Worm (Caenorhabditis elegans): Measurements from ENCODE around the gene spig-4.
A peak's percentile ranks its signal among the peaks of the same experiment; 100 is the strongest.

The spig-4 gene

DNA sequence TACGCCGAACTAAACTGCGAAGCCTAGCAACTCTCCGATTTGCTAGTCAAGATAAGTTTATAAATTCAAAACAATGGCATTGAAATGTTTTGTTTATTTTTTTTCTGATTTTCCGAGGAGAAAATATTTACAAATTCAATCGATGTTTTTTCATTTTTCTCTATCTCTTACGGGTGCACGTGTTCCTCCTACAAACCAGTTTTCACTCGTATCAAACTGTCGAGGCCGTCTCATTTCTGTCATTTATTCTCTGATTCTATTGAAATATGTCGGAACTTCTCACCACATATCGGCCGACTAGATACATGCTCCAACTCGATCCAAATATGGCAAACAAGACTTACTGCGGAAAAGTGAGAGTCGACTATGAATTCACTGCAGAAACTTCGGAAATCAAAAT is 24.8 kb upstream of the spig-4 start, which contains the start of gene F47B8.8:
F47B8.8 (plus strand) TSS at position 257 of the 400 bp plus-strand sequence.
- no peak for TF ChIP-seq ceh-58 (GFP tag; IDR thresholded peaks at IDR 0.05)

DNA sequence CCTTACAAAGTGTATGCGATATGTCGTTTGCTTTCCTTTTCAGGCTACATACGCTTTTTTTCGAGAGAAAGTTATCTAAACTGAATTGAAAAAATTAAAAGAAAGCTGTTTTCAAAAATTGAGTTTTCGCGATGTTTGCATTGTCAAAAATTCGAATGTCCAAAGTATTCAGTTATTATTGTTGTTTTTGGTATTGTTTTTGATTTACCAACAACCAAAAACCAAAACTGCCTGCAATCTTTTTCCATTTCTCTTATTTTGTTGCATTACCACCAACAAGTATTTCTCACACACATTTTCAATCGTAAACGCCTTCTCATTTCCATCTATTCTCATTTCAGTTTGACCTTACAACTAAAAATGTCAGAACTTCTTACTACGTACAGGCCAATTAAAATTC is 22.1 kb upstream of the spig-4 start, which contains the start of gene pepm-1:
pepm-1 (plus strand) TSS at position 301 of the 400 bp plus-strand sequence.
- TF ChIP-seq ztf-18 (tag; optimal IDR thresholded peaks at IDR 0.05) (no peak), ceh-27 (GFP tag; optimal IDR thresholded peaks at IDR 0.05) (no peak), unc-130 (GFP tag; optimal IDR thresholded peaks at IDR 0.05) (no peak), K11D2.4 (GFP tag; IDR thresholded peaks at IDR 0.05) (no peak), F55B11.4 (tag; optimal IDR thresholded peaks at IDR 0.05; ENCODE audit: borderline replicate concordance, insufficient read depth) (no peak), F49E8.2 (tag; optimal IDR thresholded peaks at IDR 0.05; ENCODE audit: insufficient read depth) (no peak), let-526 (GFP tag; IDR thresholded peaks at IDR 0.05) (no peak), tlf-1 (GFP tag; optimal IDR thresholded peaks at IDR 0.05) (no peak), ama-1 (optimal IDR thresholded peaks at IDR 0.05) (no peak), ama-1 (GFP tag; optimal IDR thresholded peaks at IDR 0.05) (no peak), Y95B8A.8 (GFP tag; IDR thresholded peaks at IDR 0.05) (no peak), C06A6.2 (GFP tag; conservative IDR thresholded peaks at IDR 0.05) (no peak), ztf-6 (GFP tag; IDR thresholded peaks at IDR 0.05) (no peak), hsf-1 (GFP tag; IDR thresholded peaks at IDR 0.05) (no peak), ceh-40 (GFP tag; IDR thresholded peaks at IDR 0.05) (no peak), K12H6.12 (tag; optimal IDR thresholded peaks at IDR 0.05) (no peak), nhr-179 (tag; optimal IDR thresholded peaks at IDR 0.05) (no peak)

DNA sequence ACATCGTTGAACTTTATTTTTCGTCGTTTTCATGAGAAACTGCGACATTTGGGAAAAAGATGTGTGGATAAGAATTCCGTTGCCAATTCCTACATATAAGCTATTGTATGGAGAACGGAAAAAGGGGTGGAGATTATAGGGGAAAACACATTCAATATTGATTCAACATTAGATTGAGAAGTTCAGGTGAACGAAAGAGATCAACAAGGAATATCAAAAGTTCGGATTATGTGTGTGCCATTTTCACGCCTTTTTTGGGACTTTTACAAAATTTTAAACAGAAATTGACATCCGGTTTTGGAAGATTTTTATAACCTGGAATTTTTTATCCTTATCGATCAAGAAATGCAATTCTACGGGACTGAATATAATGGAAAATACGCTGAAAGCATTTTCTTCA is 21.1 kb upstream of the spig-4 start, which contains the start of gene F47B8.5:
F47B8.5 (minus strand) TSS at position 101 of the 400 bp plus-strand sequence.
- no peak for TF ChIP-seq hmg-1.2 (GFP tag; IDR thresholded peaks at IDR 0.05)
- no peak for TF ChIP-seq T26A5.8 (tag; optimal IDR thresholded peaks at IDR 0.05)
- no peak for TF ChIP-seq mel-28 (tag; optimal IDR thresholded peaks at IDR 0.05; ENCODE audit: borderline replicate concordance)
- TF ChIP-seq lsy-27 (tag; optimal IDR thresholded peaks at IDR 0.05; ENCODE audit: borderline replicate concordance, insufficient read depth): no peak
- TF ChIP-seq aptf-2 (GFP tag; conservative IDR thresholded peaks at IDR 0.05): no peak
- TF ChIP-seq K11D2.4 (GFP tag; IDR thresholded peaks at IDR 0.05): no peak
- TF ChIP-seq Y95B8A.8 (GFP tag; IDR thresholded peaks at IDR 0.05): no peak
- no peak for TF ChIP-seq lin-35 (GFP tag; optimal IDR thresholded peaks at IDR 0.05)
- no peak for TF ChIP-seq nfyb-1 (GFP tag; IDR thresholded peaks at IDR 0.05)
- TF ChIP-seq mcd-1 (GFP tag; IDR thresholded peaks at IDR 0.05): no peak
- no peak for TF ChIP-seq Y79H2A.3 (GFP tag; conservative IDR thresholded peaks at IDR 0.05)
- no peak for TF ChIP-seq Y67H2A.10 (GFP tag; conservative IDR thresholded peaks at IDR 0.05)
- TF ChIP-seq cebp-1 (GFP tag; IDR thresholded peaks at IDR 0.05): no peak
- no peak for TF ChIP-seq cebp-1 (tag; optimal IDR thresholded peaks at IDR 0.05)
- no peak for TF ChIP-seq D2030.7 (GFP tag; IDR thresholded peaks at IDR 0.05)
- no peak for TF ChIP-seq madf-10 (tag; optimal IDR thresholded peaks at IDR 0.05)

DNA sequence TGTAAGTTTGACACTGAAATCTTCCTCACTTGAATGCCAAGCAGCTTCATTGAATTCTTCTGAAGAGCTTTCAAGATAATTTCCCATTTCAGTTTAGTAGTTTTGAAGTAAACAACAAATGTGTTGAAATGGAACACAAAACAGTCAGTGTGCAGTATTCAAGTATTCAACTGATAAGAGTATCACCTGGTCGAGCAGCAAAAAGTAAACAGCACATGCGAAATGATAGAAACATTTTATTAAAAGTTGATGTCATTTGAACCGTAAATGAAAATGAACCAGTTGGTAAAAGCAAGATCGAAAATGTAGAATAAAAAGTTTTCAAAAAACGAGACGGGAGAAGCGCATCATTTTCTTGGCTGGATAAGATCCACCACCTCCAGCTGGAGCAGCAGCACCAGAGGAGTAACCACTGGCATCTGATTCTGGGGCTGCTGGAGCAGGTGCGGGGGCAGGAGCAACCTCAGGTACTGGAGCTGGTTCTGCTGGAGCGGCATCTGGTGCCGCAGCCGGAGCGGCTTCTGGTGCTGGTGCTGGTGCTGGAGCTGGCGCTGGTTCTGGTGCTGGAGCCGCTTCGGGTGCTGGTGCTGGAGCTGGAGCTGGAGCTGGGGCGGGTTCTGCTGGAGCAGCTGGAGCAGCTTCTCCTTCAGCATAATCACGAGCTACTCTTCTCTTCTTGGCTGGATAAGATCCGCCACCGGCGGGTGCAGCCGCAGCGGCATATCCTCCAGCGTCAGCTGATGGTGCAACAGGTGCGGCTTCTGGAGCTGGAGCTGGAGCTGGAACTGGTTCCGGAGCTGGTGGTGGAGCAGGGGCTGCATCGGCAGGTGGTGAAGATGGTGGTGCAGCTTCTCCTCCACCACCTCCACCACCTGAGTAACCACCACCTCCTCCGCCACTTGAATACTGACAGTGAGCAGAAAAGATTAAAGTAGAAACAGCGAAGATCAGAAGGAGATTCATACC is 18.1 kb upstream of the spig-4 start, which contains the start of the genes F47B8.4 and F47B8.18:
F47B8.4 (minus strand) TSS at position 172 of the 966 bp plus-strand sequence.
F47B8.18 (minus strand) TSS at position 963 of the 966 bp plus-strand sequence.
- TF ChIP-seq ZK185.1 (tag; optimal IDR thresholded peaks at IDR 0.05; ENCODE audit: poor library complexity, severe bottlenecking) (no peak), ztf-25 (GFP tag; IDR thresholded peaks at IDR 0.05) (no peak), mcd-1 (GFP tag; IDR thresholded peaks at IDR 0.05) (peak; percentile 55; the same call in 1 of the 2 replicates), athp-1 (tag; optimal IDR thresholded peaks at IDR 0.05) (no peak), Y67H2A.10 (GFP tag; conservative IDR thresholded peaks at IDR 0.05) (no peak), pbrm-1 (GFP tag; IDR thresholded peaks at IDR 0.05) (no peak), F55B11.4 (tag; optimal IDR thresholded peaks at IDR 0.05; ENCODE audit: borderline replicate concordance, insufficient read depth) (no peak), akir-1 (GFP tag; optimal IDR thresholded peaks at IDR 0.05) (no peak), ztf-18 (tag; optimal IDR thresholded peaks at IDR 0.05) (no peak), sea-2 (GFP tag; IDR thresholded peaks at IDR 0.05) (no peak), nhr-120 (GFP tag; IDR thresholded peaks at IDR 0.05) (no peak), xnd-1 (tag; optimal IDR thresholded peaks at IDR 0.05) (no peak), rec-8 (tag; optimal IDR thresholded peaks at IDR 0.05) (no peak), madf-10 (tag; optimal IDR thresholded peaks at IDR 0.05) (no peak), let-526 (GFP tag; IDR thresholded peaks at IDR 0.05) (no peak), dox-1 (GFP tag; IDR thresholded peaks at IDR 0.05) (no peak)

Data from whole organism, young adult.